Worm (Caenorhabditis elegans) whole organism, L2 larva: ENCODE results near the gene C46C2.6.
A peak's percentile ranks its signal among the peaks of the same experiment; 100 is the strongest.

Source experiments
- Y55F3AM.14 ChIP-seq: fragments of 200-800 bp; sonication (Bioruptor generic); optimal IDR thresholded peaks from 2 replicates; lab custom pipeline; 2018; ENCODE audit warnings: mild to moderate bottlenecking, missing genetic modification characterization, missing compliant biosample characterization
- ZK546.5 ChIP-seq: sonication (generic microtip); optimal IDR thresholded peaks from 2 replicates; lab custom pipeline; 2017; ENCODE audit warnings: missing biosample characterization, missing genetic modification characterization
- blmp-1 ChIP-seq: sonication (generic microtip); optimal IDR thresholded peaks from 2 replicates; lab custom pipeline; 2017; ENCODE audit warnings: missing genetic modification characterization, mild to moderate bottlenecking, missing compliant biosample characterization, antibody characterized with exemption, moderate library complexity; ENCODE audit not compliant: insufficient read depth
- fos-1 ChIP-seq: fragments of 150-350 bp; optimal IDR thresholded peaks from 2 replicates; lab custom pipeline; 2014; ENCODE audit warnings: missing biosample characterization, missing genetic modification characterization
- nhr-12 ChIP-seq: fragments of 150-350 bp; optimal IDR thresholded peaks from 2 replicates; lab custom pipeline; 2014; ENCODE audit warnings: missing biosample characterization, missing genetic modification characterization
- nhr-25 ChIP-seq: fragments of 150-350 bp; sonication (generic microtip); optimal IDR thresholded peaks from 3 replicates; lab custom pipeline; 2014; ENCODE audit warnings: missing biosample characterization, missing genetic modification characterization

DNA sequence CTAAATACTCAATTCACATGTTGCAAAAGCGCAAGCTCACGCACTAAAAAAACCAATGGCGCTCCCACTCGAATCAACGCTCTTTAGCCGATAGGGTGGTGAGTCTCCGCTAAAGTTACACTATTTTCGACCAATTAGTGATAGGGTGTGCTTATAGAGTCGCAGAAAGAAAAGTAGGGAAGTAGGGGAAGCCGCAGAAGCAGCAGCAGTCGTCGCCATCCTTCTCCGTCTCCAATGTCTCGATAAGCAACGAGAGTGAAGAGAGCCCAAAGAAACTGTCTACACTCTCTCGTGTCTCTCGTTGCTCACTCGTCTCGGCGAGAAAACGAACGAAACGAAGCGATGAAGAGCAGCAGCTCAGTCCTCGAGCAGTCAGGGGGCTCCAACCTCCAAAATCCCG, 15.5 kb upstream of the C46C2.6 start:
- TF ChIP-seq ZK546.5 (tag; lab: Kevin White, UChicago) (no peak), Y55F3AM.14 (GFP tag; lab: Kevin White, UChicago) (peak; percentile 15), nhr-12 (tag; lab: Kevin White, UChicago) (no peak), blmp-1 (peak; percentile 27), fos-1 (tag; lab: Kevin White, UChicago) (peak; percentile 72), nhr-25 (tag; lab: Kevin White, UChicago) (no peak)
